Worm (Caenorhabditis elegans): Measurements from ENCODE around the gene C12D8.21.
A peak's percentile ranks its signal among the peaks of the same experiment; 100 is the strongest.

C12D8.21 gene

ce11 chrV:10201913-10202312 is 39.1 kb downstream of the C12D8.21 start, which contains the start of gene ZK856.7:
ZK856.7 (plus strand) TSS chrV:10202098.
- no peak for TF ChIP-seq ama-1 (optimal IDR thresholded peaks at IDR 0.05)
- TF ChIP-seq ama-1 (GFP tag; optimal IDR thresholded peaks at IDR 0.05) = peak in 1 of 2 experiments; percentile 7
- TF ChIP-seq attf-5 (GFP tag; optimal IDR thresholded peaks at IDR 0.05) = no peak
- no peak for TF ChIP-seq ztf-18 (tag; optimal IDR thresholded peaks at IDR 0.05)
- no peak for TF ChIP-seq madf-6 (GFP tag; IDR thresholded peaks at IDR 0.05)

DNA sequence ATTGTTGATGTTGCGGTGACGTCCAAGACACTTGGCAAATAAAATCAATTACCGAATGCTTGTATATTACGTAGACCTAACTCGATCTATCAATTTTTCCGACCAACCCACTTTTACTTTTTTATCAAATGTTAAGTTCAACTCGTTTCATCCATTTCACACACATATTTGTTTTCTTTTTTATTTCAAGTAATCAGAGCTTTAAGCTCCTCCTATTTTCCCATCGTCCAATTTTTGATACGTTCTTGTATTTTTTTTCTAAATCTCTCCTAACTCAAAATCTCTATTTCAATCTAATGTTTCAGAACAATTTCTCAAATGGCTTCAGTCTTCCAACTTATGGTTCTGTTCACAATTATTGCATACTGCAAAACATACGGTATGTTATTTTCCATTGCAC is 42.6 kb downstream of the C12D8.21 start, which contains the start of gene ZK856.6:
ZK856.6 (plus strand) TSS at position 301 of the 400 bp plus-strand sequence.
- TF ChIP-seq mes-4 (tag; optimal IDR thresholded peaks at IDR 0.05) = no peak

- TF ChIP-seq snpc-1.3 (tag; optimal IDR thresholded peaks at IDR 0.05; ENCODE audit: insufficient read depth) = no peak
- TF ChIP-seq sdz-38 (tag; optimal IDR thresholded peaks at IDR 0.05) = no peak
- TF ChIP-seq nhr-80 (tag; optimal IDR thresholded peaks at IDR 0.05) = peak; percentile 23
- no peak for TF ChIP-seq nfyb-1 (GFP tag; IDR thresholded peaks at IDR 0.05)
- no peak for TF ChIP-seq nhr-179 (tag; optimal IDR thresholded peaks at IDR 0.05)
These were observed 49.7 kb downstream of the C12D8.21 start for ce11 chrV:10191242-10191641.

Data from whole organism, young adult.